Worm (Caenorhabditis elegans): Measurements from ENCODE around the gene Y15E3A.5.
A peak's percentile ranks its signal among the peaks of the same experiment; 100 is the strongest.

- TF ChIP-seq fkh-10 (GFP tag; optimal IDR thresholded peaks at IDR 0.05) (no peak), F13H6.1 (tag; optimal IDR thresholded peaks at IDR 0.05) (peak; percentile 11), sdc-2 (tag; optimal IDR thresholded peaks at IDR 0.05) (peak; percentile 78)
These were observed 33.2 kb downstream of the Y15E3A.5 start for ce11 chrX:15373415-15374048.
